Worm (Caenorhabditis elegans) whole organism, dauer: Measurements from ENCODE around the gene nhr-255.

Experiments
- unc-62 ChIP-seq: sonication (generic microtip); optimal IDR thresholded peaks from 2 replicates; lab custom pipeline; 2017; ENCODE audit warnings: missing biosample characterization, missing genetic modification reagents, missing genetic modification characterization

Gene nhr-255

ce11 chrX:15782027-15782426 is 39.6 kb downstream of the nhr-255 start, which contains the start of gene Y7A5A.24:
TSS of gene Y7A5A.24 (minus strand) at chrX:15782127.
- TF ChIP-seq unc-62, result no peak

ce11 chrX:15784570-15784969 is 42.2 kb downstream of the nhr-255 start, which contains the start of gene Y7A5A.3:
TSS of gene Y7A5A.3 (minus strand) at chrX:15784670.
- TF ChIP-seq unc-62, result no peak

ce11 chrX:15786726-15787125 is 44.3 kb downstream of the nhr-255 start, which contains the start of gene Y7A5A.5:
TSS of gene Y7A5A.5 (minus strand) at chrX:15786826.
- no peak for TF ChIP-seq unc-62
